Fruit fly (Drosophila melanogaster) whole organism, prepupa: ENCODE data around the gene CG10486.

ENCODE experiments used
- Eip78C ChIP-seq: fragments of 200-800 bp; sonication (Bioruptor generic); peaks from one replicate; lab custom pipeline; 2016; ENCODE audit warnings: missing biosample characterization, missing genetic modification characterization
- achi ChIP-seq: fragments of 200-800 bp; sonication (Bioruptor generic); optimal IDR thresholded peaks from 3 replicates; lab custom pipeline; 2016; ENCODE audit warnings: missing biosample characterization, missing genetic modification characterization
- eg ChIP-seq: fragments of 200-800 bp; sonication (Bioruptor generic); IDR thresholded peaks from 3 replicates; pipeline ENCODE4 v1.3.6; 2022; ENCODE audit warnings: missing biosample characterization, missing genetic modification characterization

Gene CG10486

DNA sequence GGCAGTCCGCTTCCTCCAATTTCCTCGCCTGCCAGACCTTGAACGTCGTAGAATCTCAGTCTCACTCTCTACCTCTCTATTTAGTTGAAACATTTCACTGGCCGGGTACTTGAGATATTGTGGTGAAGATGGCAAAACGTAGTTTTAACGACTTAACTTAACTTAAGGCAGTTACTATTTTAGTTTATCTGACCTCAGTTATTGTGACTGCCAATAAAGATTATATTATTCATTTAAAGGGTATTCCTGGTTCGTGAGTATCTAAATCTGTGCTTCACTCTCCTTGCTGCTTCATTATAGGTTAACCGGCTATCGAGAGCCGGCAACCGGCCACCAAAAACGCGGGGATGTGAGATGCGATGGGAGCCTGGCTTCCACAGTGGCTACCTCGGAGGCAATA lies 51.4 kb downstream of the CG10486 start (continued):
- TF ChIP-seq achi (GFP tag; lab: Kevin White, UChicago): no peak
- no peak for TF ChIP-seq eg
- peak; percentile 57 for TF ChIP-seq Eip78C
